Fruit fly (Drosophila melanogaster) whole organism, wandering third instar larva: ENCODE measurements around the gene MFS3.
A peak's percentile ranks its signal among the peaks of the same experiment; 100 is the strongest.

ENCODE experiments used
- Abd-B ChIP-seq: fragments of >200 bp; optimal IDR thresholded peaks from 2 replicates; lab custom pipeline; 2017; ENCODE audit warnings: missing biosample characterization, missing genetic modification characterization
- CG9705 ChIP-seq: fragments of 200-800 bp; sonication (Bioruptor generic); optimal IDR thresholded peaks from 2 replicates; lab custom pipeline; 2018; ENCODE audit warnings: missing biosample characterization, mild to moderate bottlenecking, missing genetic modification characterization
- GATAd ChIP-seq: sonication (Bioruptor generic); optimal IDR thresholded peaks from 2 replicates; lab custom pipeline; 2016; ENCODE audit warnings: missing biosample characterization, missing genetic modification characterization
- HLH106 ChIP-seq: fragments of 200-800 bp; optimal IDR thresholded peaks from 3 replicates; lab custom pipeline; 2019; ENCODE audit warnings: missing biosample characterization, mild to moderate bottlenecking, missing genetic modification characterization, moderate library complexity
- Hr78 ChIP-seq: fragments of >200 bp; optimal IDR thresholded peaks from 2 replicates; lab custom pipeline; 2017; ENCODE audit warnings: missing biosample characterization, missing genetic modification characterization
- Rel ChIP-seq, 2 experiments: fragments of 200-800 bp; sonication (Bioruptor generic) in 1 of 2; optimal IDR thresholded peaks; 2 replicates in 1 of 2; 3 replicates in 1 of 2; lab custom pipeline; 2016 to 2019; ENCODE audit warnings: mild to moderate bottlenecking in 2 of 2, missing biosample characterization in 2 of 2, missing genetic modification characterization in 2 of 2, moderate library complexity in 1 of 2
- fru ChIP-seq: fragments of 200-800 bp; sonication (Bioruptor generic); optimal IDR thresholded peaks from 3 replicates; lab custom pipeline; 2016; ENCODE audit warnings: missing biosample characterization, mild to moderate bottlenecking, missing genetic modification characterization
- sage ChIP-seq: fragments of 200-800 bp; sonication (Bioruptor generic); optimal IDR thresholded peaks from 2 replicates; lab custom pipeline; 2016; ENCODE audit warnings: missing biosample characterization, mild to moderate bottlenecking, missing genetic modification characterization
- sv ChIP-seq: fragments of 200-800 bp; sonication (Bioruptor generic); optimal IDR thresholded peaks from 3 replicates; lab custom pipeline; 2016; ENCODE audit warnings: missing biosample characterization, missing genetic modification characterization
- woc ChIP-seq: sonication (Bioruptor generic); optimal IDR thresholded peaks from 2 replicates; lab custom pipeline; 2016; ENCODE audit warnings: missing biosample characterization, mild to moderate bottlenecking, missing genetic modification characterization

- TF ChIP-seq sage (GFP tag; lab: Kevin White, UChicago) (no peak), woc (GFP tag; lab: Kevin White, UChicago) (no peak), fru (peak; percentile 91), sv (GFP tag; lab: Kevin White, UChicago) (peak; percentile 40), Hr78 (GFP tag; lab: Kevin White, UChicago) (no peak), CG9705 (GFP tag; lab: Kevin White, UChicago) (peak; percentile 41), Rel (GFP tag; optimal IDR thresholded peaks at IDR 0.05; lab: Kevin White, UChicago) (peak; percentile 47), Rel (tag; optimal IDR thresholded peaks at IDR 0.05; lab: Kevin White, UChicago) (peak; percentile 66), HLH106 (tag; lab: Kevin White, UChicago) (peak; percentile 91), GATAd (GFP tag; lab: Kevin White, UChicago) (no peak), Abd-B (no peak)
Measured at dm6 chr2L:1144371-1145360, 1.7 kb downstream of the MFS3 start.
